Worm (Caenorhabditis elegans) whole organism, L2 larva: Measurements from ENCODE around the gene C06E2.2.

ENCODE experiments used
- C34F6.9 ChIP-seq: fragments of 150-350 bp; optimal IDR thresholded peaks from 2 replicates; lab custom pipeline; 2014; ENCODE audit warnings: missing biosample characterization, missing genetic modification characterization
- F13H6.1 ChIP-seq: sonication (generic microtip); optimal IDR thresholded peaks from 2 replicates; lab custom pipeline; 2016; ENCODE audit warnings: missing genetic modification characterization, missing compliant biosample characterization
- R02D3.7 ChIP-seq: fragments of 150-350 bp; optimal IDR thresholded peaks from 2 replicates; lab custom pipeline; 2014; ENCODE audit warnings: missing biosample characterization, missing genetic modification characterization
- Y55F3AM.14 ChIP-seq: fragments of 200-800 bp; sonication (Bioruptor generic); optimal IDR thresholded peaks from 2 replicates; lab custom pipeline; 2018; ENCODE audit warnings: mild to moderate bottlenecking, missing genetic modification characterization, missing compliant biosample characterization
- ZK546.5 ChIP-seq: sonication (generic microtip); optimal IDR thresholded peaks from 2 replicates; lab custom pipeline; 2017; ENCODE audit warnings: missing biosample characterization, missing genetic modification characterization
- alr-1 ChIP-seq: fragments of 150-350 bp; optimal IDR thresholded peaks from 2 replicates; lab custom pipeline; 2014; ENCODE audit warnings: missing biosample characterization, missing genetic modification characterization
- aly-2 ChIP-seq: fragments of 150-350 bp; optimal IDR thresholded peaks from 2 replicates; lab custom pipeline; 2014; ENCODE audit warnings: missing biosample characterization, missing genetic modification characterization
- ama-1 ChIP-seq: fragments of 150-350 bp; optimal IDR thresholded peaks from 2 replicates; lab custom pipeline; 2018; ENCODE audit warnings: inconsistent platforms
- blmp-1 ChIP-seq: sonication (generic microtip); optimal IDR thresholded peaks from 2 replicates; lab custom pipeline; 2017; ENCODE audit warnings: missing genetic modification characterization, mild to moderate bottlenecking, missing compliant biosample characterization, antibody characterized with exemption, moderate library complexity; ENCODE audit not compliant: insufficient read depth
- ceh-16 ChIP-seq: fragments of 150-350 bp; optimal IDR thresholded peaks from 2 replicates; lab custom pipeline; 2014; ENCODE audit warnings: missing biosample characterization, missing genetic modification characterization
- ceh-82 ChIP-seq: fragments of 150-350 bp; optimal IDR thresholded peaks from 2 replicates; lab custom pipeline; 2014; ENCODE audit warnings: missing biosample characterization, missing genetic modification characterization
- crh-2 ChIP-seq: sonication (generic microtip); optimal IDR thresholded peaks from 2 replicates; lab custom pipeline; 2017; ENCODE audit warnings: missing biosample characterization, missing genetic modification characterization
- dmd-4 ChIP-seq: sonication (generic microtip); optimal IDR thresholded peaks from 2 replicates; lab custom pipeline; 2017; ENCODE audit warnings: missing biosample characterization, missing genetic modification characterization
- egl-27 ChIP-seq: sonication (generic microtip); optimal IDR thresholded peaks from 3 replicates; lab custom pipeline; 2017; ENCODE audit warnings: missing biosample characterization, missing genetic modification reagents, missing genetic modification characterization
- elt-1 ChIP-seq: fragments of 150-350 bp; optimal IDR thresholded peaks from 2 replicates; lab custom pipeline; 2014; ENCODE audit warnings: missing biosample characterization, missing genetic modification characterization
- elt-3 ChIP-seq: sonication (generic microtip); optimal IDR thresholded peaks from 2 replicates; lab custom pipeline; 2017; ENCODE audit warnings: missing biosample characterization, missing genetic modification characterization
- fos-1 ChIP-seq: fragments of 150-350 bp; optimal IDR thresholded peaks from 2 replicates; lab custom pipeline; 2014; ENCODE audit warnings: missing biosample characterization, missing genetic modification characterization
- gmeb-1 ChIP-seq: fragments of 150-350 bp; optimal IDR thresholded peaks from 2 replicates; lab custom pipeline; 2014; ENCODE audit warnings: missing biosample characterization, missing genetic modification characterization
- lin-11 ChIP-seq: fragments of 150-350 bp; sonication (generic microtip); optimal IDR thresholded peaks from 2 replicates; lab custom pipeline; 2014; ENCODE audit warnings: missing biosample characterization, missing genetic modification characterization, inconsistent platforms, mixed read lengths
- lin-13 ChIP-seq: fragments of 150-350 bp; optimal IDR thresholded peaks from 2 replicates; lab custom pipeline; 2014; ENCODE audit warnings: missing biosample characterization, missing genetic modification reagents, missing genetic modification characterization
- lin-39 ChIP-seq: fragments of 150-350 bp; optimal IDR thresholded peaks from 2 replicates; lab custom pipeline; 2014; ENCODE audit warnings: missing biosample characterization, missing genetic modification reagents, missing genetic modification characterization
- lsy-2 ChIP-seq, 2 experiments: fragments of 150-350 bp in 1 of 2; sonication (generic microtip) in 1 of 2; optimal IDR thresholded peaks; 2 replicates each; lab custom pipeline; 2014 to 2017; ENCODE audit warnings: missing biosample characterization in 2 of 2, missing genetic modification characterization in 2 of 2
- mab-5 ChIP-seq: fragments of 150-350 bp; optimal IDR thresholded peaks from 2 replicates; lab custom pipeline; 2014; ENCODE audit warnings: missing biosample characterization, missing genetic modification characterization
- mbf-1 ChIP-seq: sonication (generic microtip); optimal IDR thresholded peaks from 2 replicates; lab custom pipeline; 2017; ENCODE audit warnings: missing biosample characterization, missing genetic modification characterization
- mdl-1 ChIP-seq, 2 experiments: fragments of 150-350 bp in 1 of 2; sonication (generic microtip) in 1 of 2; optimal IDR thresholded peaks; 2 replicates each; lab custom pipeline; 2017; ENCODE audit warnings: missing biosample characterization in 2 of 2, missing genetic modification characterization in 2 of 2
- nhr-11 ChIP-seq: fragments of 150-350 bp; optimal IDR thresholded peaks from 2 replicates; lab custom pipeline; 2014; ENCODE audit warnings: missing biosample characterization, missing genetic modification characterization
- nhr-12 ChIP-seq: fragments of 150-350 bp; optimal IDR thresholded peaks from 2 replicates; lab custom pipeline; 2014; ENCODE audit warnings: missing biosample characterization, missing genetic modification characterization
- nhr-129 ChIP-seq: fragments of 150-350 bp; optimal IDR thresholded peaks from 2 replicates; lab custom pipeline; 2014; ENCODE audit warnings: missing biosample characterization, missing genetic modification characterization
- nhr-23 ChIP-seq: fragments of 150-350 bp; optimal IDR thresholded peaks from 2 replicates; lab custom pipeline; 2014; ENCODE audit warnings: missing biosample characterization, missing genetic modification reagents, missing genetic modification characterization
- nhr-237 ChIP-seq: fragments of 150-350 bp; optimal IDR thresholded peaks from 2 replicates; lab custom pipeline; 2014; ENCODE audit warnings: missing biosample characterization, missing genetic modification characterization
- nhr-25 ChIP-seq: fragments of 150-350 bp; sonication (generic microtip); optimal IDR thresholded peaks from 3 replicates; lab custom pipeline; 2014; ENCODE audit warnings: missing biosample characterization, missing genetic modification characterization
- nhr-6 ChIP-seq: fragments of 150-350 bp; optimal IDR thresholded peaks from 2 replicates; lab custom pipeline; 2014; ENCODE audit warnings: missing biosample characterization, missing genetic modification characterization
- nhr-77 ChIP-seq: fragments of 150-350 bp; optimal IDR thresholded peaks from 2 replicates; lab custom pipeline; 2014; ENCODE audit warnings: missing biosample characterization, missing genetic modification characterization
- peb-1 ChIP-seq: fragments of 150-350 bp; optimal IDR thresholded peaks from 2 replicates; lab custom pipeline; 2014; ENCODE audit warnings: missing biosample characterization, missing genetic modification characterization
- sem-4 ChIP-seq: fragments of 150-350 bp; optimal IDR thresholded peaks from 2 replicates; lab custom pipeline; 2014; ENCODE audit warnings: missing biosample characterization, missing genetic modification reagents, missing genetic modification characterization
- skn-1 ChIP-seq: sonication (generic microtip); optimal IDR thresholded peaks from 2 replicates; lab custom pipeline; 2017; ENCODE audit warnings: missing biosample characterization, missing genetic modification characterization
- sma-3 ChIP-seq: sonication (generic microtip); optimal IDR thresholded peaks from 2 replicates; lab custom pipeline; 2016; ENCODE audit warnings: missing genetic modification reagents, missing genetic modification characterization, missing compliant biosample characterization
- sma-9 ChIP-seq, 2 experiments: fragments of 150-350 bp in 1 of 2; sonication (generic microtip) in 1 of 2; optimal IDR thresholded peaks; 2 replicates each; lab custom pipeline; 2014 to 2016; ENCODE audit warnings: missing genetic modification characterization in 2 of 2, mild to moderate bottlenecking in 1 of 2, missing biosample characterization in 1 of 2, missing compliant biosample characterization in 1 of 2, missing genetic modification reagents in 1 of 2, moderate library complexity in 1 of 2
- snpc-4 ChIP-seq: fragments of 150-350 bp; optimal IDR thresholded peaks from 2 replicates; lab custom pipeline; 2014; ENCODE audit warnings: missing biosample characterization, missing genetic modification characterization
- unc-39 ChIP-seq: fragments of 150-350 bp; optimal IDR thresholded peaks from 2 replicates; lab custom pipeline; 2014; ENCODE audit warnings: missing biosample characterization, missing genetic modification characterization
- unc-55 ChIP-seq: fragments of 150-350 bp; sonication (generic microtip); optimal IDR thresholded peaks from 3 replicates; lab custom pipeline; 2014; ENCODE audit warnings: missing biosample characterization, missing genetic modification reagents, missing genetic modification characterization
- unc-62 ChIP-seq: fragments of 150-350 bp; optimal IDR thresholded peaks from 2 replicates; lab custom pipeline; 2014; ENCODE audit warnings: missing biosample characterization, missing genetic modification reagents, missing genetic modification characterization
- ztf-1 ChIP-seq: fragments of 200-800 bp; sonication (Bioruptor generic); conservative IDR thresholded peaks from 2 replicates; pipeline ENCODE4 v1.3.6; 2022; ENCODE audit warnings: missing genetic modification characterization, missing compliant biosample characterization
- ztf-11 ChIP-seq: sonication (generic microtip); optimal IDR thresholded peaks from 2 replicates; lab custom pipeline; 2017; ENCODE audit warnings: missing biosample characterization, missing genetic modification characterization

Gene C06E2.2

ce11 chrX:8879349-8879748, at the start of gene C06E2.2:
TSS of gene C06E2.2 (plus strand) at chrX:8879649.
- TF ChIP-seq peb-1 (tag; lab: Kevin White, UChicago) = no peak
- TF ChIP-seq egl-27 (tag; lab: Kevin White, UChicago) = no peak
- TF ChIP-seq sem-4 (tag; lab: Kevin White, UChicago) = no peak
- no peak for TF ChIP-seq sma-9 (GFP tag; optimal IDR thresholded peaks at IDR 0.05; lab: Kevin White, UChicago)
- TF ChIP-seq sma-9 (tag; optimal IDR thresholded peaks at IDR 0.05; lab: Kevin White, UChicago) = no peak
- TF ChIP-seq elt-1 (tag; lab: Kevin White, UChicago) = no peak
- no peak for TF ChIP-seq lsy-2 (tag; optimal IDR thresholded peaks at IDR 0.05; lab: Kevin White, UChicago)
- TF ChIP-seq unc-55 (GFP tag; lab: Kevin White, UChicago) = no peak
- no peak for TF ChIP-seq nhr-129
- no peak for TF ChIP-seq nhr-77 (tag; lab: Kevin White, UChicago)
- TF ChIP-seq sma-3 (GFP tag; lab: Kevin White, UChicago) = no peak
- no peak for TF ChIP-seq mbf-1 (tag; lab: Kevin White, UChicago)
- TF ChIP-seq ama-1 (lab: Kevin White, UChicago) = no peak
- no peak for TF ChIP-seq nhr-25
- TF ChIP-seq lin-39 = no peak
- no peak for TF ChIP-seq R02D3.7 (tag; lab: Kevin White, UChicago)
- TF ChIP-seq mdl-1 (tag; optimal IDR thresholded peaks at IDR 0.05; lab: Kevin White, UChicago) = no peak

- TF ChIP-seq ztf-11 (tag; lab: Kevin White, UChicago) (no peak), fos-1 (tag; lab: Kevin White, UChicago) (peak; percentile 11)
Measured at ce11 chrX:8831162-8831561, 48.3 kb upstream of the C06E2.2 start, which contains the start of gene C28G1.6. TSS of gene C28G1.6 (minus strand) at chrX:8831262.

ce11 chrX:8835405-8835804, 44.0 kb upstream of the C06E2.2 start, which contains the start of gene sec-15:
TSS of gene sec-15 (minus strand) at chrX:8835715.
- no peak for TF ChIP-seq egl-27 (tag; lab: Kevin White, UChicago)
- no peak for TF ChIP-seq R02D3.7 (tag; lab: Kevin White, UChicago)
- TF ChIP-seq, all 48 proteins: peak for 0

ce11 chrX:8835887-8836348, 43.5 kb upstream of the C06E2.2 start, which contains the start of gene C28G1.2:
TSS of gene C28G1.2 (plus strand) at chrX:8836016.
- TF ChIP-seq dmd-4 (tag; lab: Kevin White, UChicago) (no peak), blmp-1 (tag; lab: Kevin White, UChicago) (peak; percentile 58), skn-1 (no peak), nhr-77 (tag; lab: Kevin White, UChicago) (peak; percentile 38), nhr-11 (tag; lab: Kevin White, UChicago) (peak; percentile 69), mab-5 (peak; percentile 92), egl-27 (tag; lab: Kevin White, UChicago) (peak; percentile 94), mdl-1 (tag; optimal IDR thresholded peaks at IDR 0.05; lab: Kevin White, UChicago) (peak; percentile 44 to 85), ZK546.5 (tag; lab: Kevin White, UChicago) (no peak), ceh-82 (tag; lab: Kevin White, UChicago) (peak; percentile 9), lin-11 (tag; lab: Kevin White, UChicago) (peak; percentile 85), nhr-23 (tag; lab: Kevin White, UChicago) (no peak), R02D3.7 (tag; lab: Kevin White, UChicago) (no peak), sma-3 (GFP tag; lab: Kevin White, UChicago) (peak; percentile 91), peb-1 (tag; lab: Kevin White, UChicago) (peak; percentile 62), unc-55 (GFP tag; lab: Kevin White, UChicago) (peak; percentile 91), nhr-237 (peak; percentile 8), sma-9 (GFP tag; optimal IDR thresholded peaks at IDR 0.05; lab: Kevin White, UChicago) (peak; percentile 95), sma-9 (tag; optimal IDR thresholded peaks at IDR 0.05; lab: Kevin White, UChicago) (no peak), unc-39 (tag; lab: Kevin White, UChicago) (no peak), nhr-12 (no peak), lin-39 (peak; percentile 57), alr-1 (tag; lab: Kevin White, UChicago) (no peak), nhr-25 (peak; percentile 90), nhr-6 (peak; percentile 95), elt-3 (tag; lab: Kevin White, UChicago) (no peak), crh-2 (tag; lab: Kevin White, UChicago) (peak; percentile 95), ztf-1 (no peak), ama-1 (lab: Kevin White, UChicago) (no peak), Y55F3AM.14 (GFP tag; lab: Kevin White, UChicago) (peak; percentile 81), aly-2 (tag; lab: Kevin White, UChicago) (no peak), unc-62 (GFP tag; lab: Kevin White, UChicago) (peak; percentile 44), mbf-1 (tag; lab: Kevin White, UChicago) (no peak), sem-4 (tag; lab: Kevin White, UChicago) (peak; percentile 84), nhr-129 (peak; percentile 97), snpc-4 (tag; lab: Kevin White, UChicago) (peak; percentile 57), F13H6.1 (tag; lab: Kevin White, UChicago) (peak; percentile 95), C34F6.9 (tag; lab: Kevin White, UChicago) (peak; percentile 90), lin-13 (peak; percentile 84), lsy-2 (tag; optimal IDR thresholded peaks at IDR 0.05; lab: Kevin White, UChicago) (peak; percentile 84 to 93), ceh-16 (tag; lab: Kevin White, UChicago) (peak; percentile 28), gmeb-1 (peak; percentile 80), elt-1 (tag; lab: Kevin White, UChicago) (no peak)
